Fruit fly (Drosophila melanogaster): ENCODE data around the gene CG9795.

- no peak for TF ChIP-seq CG8478 (optimal IDR thresholded peaks at IDR 0.05)
- TF ChIP-seq CTCF (optimal IDR thresholded peaks at IDR 0.05): peak in 1 of 2 experiments; percentile 34
These were observed 18.1 kb downstream of the CG9795 start, which contains the start of the genes Skp2 and CG1103 for dm6 chr3R:4337580-4337979.

All from S2 (cell line).